Worm (Caenorhabditis elegans) whole organism, mixed stage, embryonic: ENCODE measurements around the gene sru-18.

ENCODE experiments used
- M03D4.4 ChIP-seq: sonication (generic microtip); optimal IDR thresholded peaks from 2 replicates; lab custom pipeline; 2017; ENCODE audit warnings: mild to moderate bottlenecking, missing genetic modification characterization, missing compliant biosample characterization
- bed-3 ChIP-seq: fragments of 200-800 bp; sonication (Bioruptor generic); optimal IDR thresholded peaks from 3 replicates; lab custom pipeline; 2018; ENCODE audit warnings: mild to moderate bottlenecking, missing genetic modification characterization, moderate library complexity, missing compliant biosample characterization
- blmp-1 ChIP-seq: fragments of 150-350 bp; optimal IDR thresholded peaks from 2 replicates; lab custom pipeline; 2014; ENCODE audit warnings: missing biosample characterization, missing genetic modification characterization
- ceh-39 ChIP-seq: fragments of 150-350 bp; optimal IDR thresholded peaks from 2 replicates; lab custom pipeline; 2014; ENCODE audit warnings: missing biosample characterization, missing genetic modification characterization
- ceh-83 ChIP-seq: fragments of 200-800 bp; sonication (Bioruptor generic); optimal IDR thresholded peaks from 2 replicates; lab custom pipeline; 2018; ENCODE audit warnings: mild to moderate bottlenecking, missing genetic modification characterization, missing compliant biosample characterization
- ces-1 ChIP-seq: fragments of 150-350 bp; optimal IDR thresholded peaks from 2 replicates; lab custom pipeline; 2014; ENCODE audit warnings: missing biosample characterization, missing genetic modification reagents, missing genetic modification characterization
- cnd-1 ChIP-seq: fragments of 200-800 bp; sonication (Bioruptor generic); optimal IDR thresholded peaks from 2 replicates; lab custom pipeline; 2018; ENCODE audit warnings: mild to moderate bottlenecking, missing genetic modification characterization, missing compliant biosample characterization
- drap-1 ChIP-seq: fragments of 200-800 bp; sonication (Bioruptor generic); optimal IDR thresholded peaks from 3 replicates; lab custom pipeline; 2018; ENCODE audit warnings: mild to moderate bottlenecking, missing genetic modification characterization, missing compliant biosample characterization
- elt-1 ChIP-seq: sonication (generic microtip); optimal IDR thresholded peaks from 2 replicates; lab custom pipeline; 2017; ENCODE audit warnings: missing genetic modification characterization, mild to moderate bottlenecking, missing compliant biosample characterization, antibody characterized with exemption, moderate library complexity, borderline replicate concordance; ENCODE audit not compliant: insufficient read depth
- flh-1 ChIP-seq: fragments of 200-800 bp; sonication (Bioruptor generic); optimal IDR thresholded peaks from 2 replicates; lab custom pipeline; 2018; ENCODE audit warnings: mild to moderate bottlenecking, missing genetic modification characterization, moderate library complexity, missing compliant biosample characterization
- ham-2 ChIP-seq: fragments of 200-800 bp; sonication (Bioruptor generic); optimal IDR thresholded peaks from 2 replicates; lab custom pipeline; 2018; ENCODE audit warnings: mild to moderate bottlenecking, missing genetic modification characterization, missing compliant biosample characterization
- hlh-1 ChIP-seq: fragments of 150-350 bp; optimal IDR thresholded peaks from 2 replicates; lab custom pipeline; 2014; ENCODE audit warnings: missing biosample characterization, missing genetic modification reagents, missing genetic modification characterization
- lin-13 ChIP-seq: fragments of 150-350 bp; optimal IDR thresholded peaks from 2 replicates; lab custom pipeline; 2014; ENCODE audit warnings: missing biosample characterization, missing genetic modification characterization
- lin-32 ChIP-seq: fragments of 200-800 bp; sonication (Bioruptor generic); optimal IDR thresholded peaks from 2 replicates; lab custom pipeline; 2018; ENCODE audit warnings: mild to moderate bottlenecking, missing genetic modification characterization, missing compliant biosample characterization
- lsy-2 ChIP-seq: fragments of 150-350 bp; optimal IDR thresholded peaks from 2 replicates; lab custom pipeline; 2014; ENCODE audit warnings: missing biosample characterization, missing genetic modification characterization
- mab-5 ChIP-seq: fragments of 150-350 bp; optimal IDR thresholded peaks from 2 replicates; lab custom pipeline; 2014; ENCODE audit warnings: missing biosample characterization, missing genetic modification characterization
- mep-1 ChIP-seq: fragments of 150-350 bp; optimal IDR thresholded peaks from 2 replicates; lab custom pipeline; 2017; ENCODE audit warnings: missing biosample characterization, missing genetic modification reagents, missing genetic modification characterization, inconsistent platforms
- mls-2 ChIP-seq: sonication (generic microtip); optimal IDR thresholded peaks from 2 replicates; lab custom pipeline; 2016; ENCODE audit warnings: mild to moderate bottlenecking, missing genetic modification characterization, moderate library complexity, missing compliant biosample characterization
- nhr-12 ChIP-seq: fragments of 150-350 bp; optimal IDR thresholded peaks from 2 replicates; lab custom pipeline; 2014; ENCODE audit warnings: missing biosample characterization, missing genetic modification characterization
- nhr-2 ChIP-seq: fragments of 150-350 bp; optimal IDR thresholded peaks from 2 replicates; lab custom pipeline; 2014; ENCODE audit warnings: missing biosample characterization, missing genetic modification characterization
- nhr-237 ChIP-seq: fragments of 150-350 bp; optimal IDR thresholded peaks from 2 replicates; lab custom pipeline; 2014; ENCODE audit warnings: missing biosample characterization, missing genetic modification characterization
- nhr-28 ChIP-seq: fragments of 150-350 bp; optimal IDR thresholded peaks from 2 replicates; lab custom pipeline; 2014; ENCODE audit warnings: missing biosample characterization, missing genetic modification characterization
- nhr-76 ChIP-seq: sonication (generic microtip); optimal IDR thresholded peaks from 2 replicates; lab custom pipeline; 2017; ENCODE audit warnings: missing biosample characterization, missing genetic modification characterization
- pha-4 ChIP-seq: fragments of 150-350 bp; optimal IDR thresholded peaks from 2 replicates; lab custom pipeline; 2018; ENCODE audit warnings: missing biosample characterization, missing genetic modification reagents, missing genetic modification characterization
- sem-2 ChIP-seq: fragments of 200-800 bp; sonication (Bioruptor generic); optimal IDR thresholded peaks from 2 replicates; lab custom pipeline; 2018; ENCODE audit warnings: mild to moderate bottlenecking, missing genetic modification characterization, missing compliant biosample characterization
- snpc-4 ChIP-seq: fragments of 150-350 bp; optimal IDR thresholded peaks from 2 replicates; lab custom pipeline; 2014; ENCODE audit warnings: missing biosample characterization, missing genetic modification characterization
- sptf-1 ChIP-seq: sonication (generic microtip); optimal IDR thresholded peaks from 2 replicates; lab custom pipeline; 2017; ENCODE audit warnings: mild to moderate bottlenecking, missing genetic modification characterization, moderate library complexity, missing compliant biosample characterization
- tbx-8 ChIP-seq: fragments of 200-800 bp; sonication (Bioruptor generic); optimal IDR thresholded peaks from 2 replicates; lab custom pipeline; 2018; ENCODE audit warnings: mild to moderate bottlenecking, missing genetic modification characterization, moderate library complexity, missing compliant biosample characterization
- unc-120 ChIP-seq: sonication (generic microtip); optimal IDR thresholded peaks from 2 replicates; lab custom pipeline; 2017; ENCODE audit warnings: missing genetic modification characterization, missing compliant biosample characterization; ENCODE audit not compliant: poor library complexity, severe bottlenecking
- unc-39 ChIP-seq: fragments of 150-350 bp; optimal IDR thresholded peaks from 2 replicates; lab custom pipeline; 2014; ENCODE audit warnings: missing biosample characterization, missing genetic modification characterization
- unc-62 ChIP-seq: fragments of 150-350 bp; optimal IDR thresholded peaks from 2 replicates; lab custom pipeline; 2014; ENCODE audit warnings: missing biosample characterization, missing genetic modification reagents, missing genetic modification characterization
- zip-8 ChIP-seq: fragments of 150-350 bp; optimal IDR thresholded peaks from 2 replicates; lab custom pipeline; 2014; ENCODE audit warnings: missing biosample characterization, missing genetic modification characterization
- ztf-11 ChIP-seq: fragments of 150-350 bp; optimal IDR thresholded peaks from 2 replicates; lab custom pipeline; 2014; ENCODE audit warnings: missing biosample characterization, missing genetic modification characterization

The sru-18 gene

ce11 chrIV:12501956-12502355 is at the start of gene sru-18:
Gene sru-18, plus strand, starts transcription at chrIV:12502256.
- TF ChIP-seq cnd-1, result no peak
- TF ChIP-seq nhr-76 (tag; lab: Kevin White, UChicago), result no peak
- no peak for TF ChIP-seq unc-39
- TF ChIP-seq ceh-39 (tag; lab: Kevin White, UChicago), result no peak
- no peak for TF ChIP-seq ztf-11
- no peak for TF ChIP-seq mab-5 (tag; lab: Kevin White, UChicago)
- no peak for TF ChIP-seq ces-1 (GFP tag; lab: Kevin White, UChicago)

ce11 chrIV:12454115-12454514 is 47.9 kb upstream of the sru-18 start, which contains the start of gene spe-44:
Gene spe-44, minus strand, starts transcription at chrIV:12454215.
- no peak for TF ChIP-seq pha-4 (tag; lab: Kevin White, UChicago)
- no peak for TF ChIP-seq bed-3 (GFP tag; lab: Kevin White, UChicago)
- TF ChIP-seq unc-120, result no peak
- TF ChIP-seq unc-62 (GFP tag; lab: Kevin White, UChicago), result no peak
- no peak for TF ChIP-seq unc-39
- no peak for TF ChIP-seq mep-1 (tag; lab: Kevin White, UChicago)
- TF ChIP-seq elt-1 (tag; lab: Kevin White, UChicago), result no peak
- TF ChIP-seq nhr-237 (tag; lab: Kevin White, UChicago), result no peak
- no peak for TF ChIP-seq sptf-1
- TF ChIP-seq nhr-2 (tag; lab: Kevin White, UChicago), result no peak

ce11 chrIV:12454750-12455149 is 47.3 kb upstream of the sru-18 start, which contains the start of gene smz-1:
Gene smz-1, plus strand, starts transcription at chrIV:12455050.
- TF ChIP-seq pha-4 (tag; lab: Kevin White, UChicago) (no peak), elt-1 (tag; lab: Kevin White, UChicago) (no peak), tbx-8 (GFP tag; lab: Kevin White, UChicago) (no peak), ham-2 (GFP tag; lab: Kevin White, UChicago) (no peak), drap-1 (no peak), mls-2 (no peak), bed-3 (GFP tag; lab: Kevin White, UChicago) (no peak), ces-1 (GFP tag; lab: Kevin White, UChicago) (no peak), flh-1 (GFP tag; lab: Kevin White, UChicago) (no peak), snpc-4 (tag; lab: Kevin White, UChicago) (no peak), mep-1 (tag; lab: Kevin White, UChicago) (no peak), lsy-2 (tag; lab: Kevin White, UChicago) (no peak), hlh-1 (tag; lab: Kevin White, UChicago) (no peak), unc-39 (no peak), nhr-28 (tag; lab: Kevin White, UChicago) (no peak)

ce11 chrIV:12456613-12457012 is 45.4 kb upstream of the sru-18 start, which contains the start of gene C25G4.7:
Gene C25G4.7, plus strand, starts transcription at chrIV:12456913.
- TF ChIP-seq blmp-1 (tag; lab: Kevin White, UChicago) (no peak), lin-13 (tag; lab: Kevin White, UChicago) (no peak), lin-32 (GFP tag; lab: Kevin White, UChicago) (no peak), mep-1 (tag; lab: Kevin White, UChicago) (no peak)

ce11 chrIV:12463370-12463769 is 38.7 kb upstream of the sru-18 start, which contains the start of gene C25G4.8:
Gene C25G4.8, minus strand, starts transcription at chrIV:12463470.
- TF ChIP-seq ceh-39 (tag; lab: Kevin White, UChicago) (no peak), nhr-2 (tag; lab: Kevin White, UChicago) (no peak), mab-5 (tag; lab: Kevin White, UChicago) (no peak), lin-32 (GFP tag; lab: Kevin White, UChicago) (no peak), ces-1 (GFP tag; lab: Kevin White, UChicago) (no peak), sem-2 (GFP tag; lab: Kevin White, UChicago) (no peak), cnd-1 (no peak), nhr-28 (tag; lab: Kevin White, UChicago) (no peak), zip-8 (tag; lab: Kevin White, UChicago) (no peak), bed-3 (GFP tag; lab: Kevin White, UChicago) (no peak), pha-4 (tag; lab: Kevin White, UChicago) (no peak), ceh-83 (GFP tag; lab: Kevin White, UChicago) (no peak), ham-2 (GFP tag; lab: Kevin White, UChicago) (no peak), M03D4.4 (tag; lab: Kevin White, UChicago) (no peak), unc-62 (GFP tag; lab: Kevin White, UChicago) (no peak), sptf-1 (no peak), elt-1 (tag; lab: Kevin White, UChicago) (no peak), ztf-11 (no peak), nhr-12 (tag; lab: Kevin White, UChicago) (no peak)
